Fruit fly (Drosophila melanogaster): Measurements from ENCODE around the gene CG42717.

Gene CG42717

DNA sequence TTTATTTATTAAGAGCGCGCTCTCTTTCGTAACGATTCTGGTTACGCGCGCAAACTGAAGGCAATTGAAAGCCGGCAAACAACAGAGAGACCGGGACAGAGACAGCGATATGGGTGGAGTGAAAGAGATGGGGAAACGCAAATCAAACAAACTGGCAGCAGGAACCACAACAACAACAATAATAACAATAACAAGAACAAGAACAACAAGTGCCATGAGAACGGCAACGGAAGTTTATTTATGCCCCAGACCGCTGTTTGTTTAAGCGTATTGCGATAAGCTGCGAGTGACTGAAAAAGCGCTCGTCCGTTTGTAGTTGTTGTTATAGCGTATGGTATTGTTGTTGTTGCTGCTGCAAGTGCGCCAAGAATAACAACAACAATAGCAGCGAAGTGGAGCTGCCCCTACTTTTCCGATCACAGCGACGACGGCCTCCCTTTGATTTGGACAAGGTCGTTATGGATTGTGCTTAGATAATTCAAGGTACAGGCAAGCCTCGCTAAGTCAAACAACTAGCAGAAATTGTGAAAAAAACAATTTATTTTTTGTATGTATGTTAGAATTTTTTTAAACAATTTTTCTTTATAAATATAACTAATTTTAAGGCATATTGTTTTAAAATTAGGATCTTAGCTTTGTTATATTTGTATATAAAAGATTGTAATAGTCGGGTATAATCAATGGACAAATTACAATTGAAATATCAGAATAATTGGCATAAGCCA lies 6.8 kb downstream of the CG42717 start (continued):
- TF ChIP-seq nom (GFP tag; optimal IDR thresholded peaks at IDR 0.05) (no peak), hb (GFP tag; IDR thresholded peaks at IDR 0.05; ENCODE audit: partially characterized antibody) (no peak), CG13775 (GFP tag; optimal IDR thresholded peaks at IDR 0.05) (peak; percentile 34), MESR4 (GFP tag; optimal IDR thresholded peaks at IDR 0.05) (no peak), dm (GFP tag; optimal IDR thresholded peaks at IDR 0.05) (peak; percentile 45), CG6689 (GFP tag; IDR thresholded peaks at IDR 0.05) (0 out of 2 replicates have a peak, but pooled peaks have one; percentile 14), Scr (GFP tag; IDR thresholded peaks at IDR 0.05; ENCODE audit: partially characterized antibody) (no peak), Nf-YB (GFP tag; optimal IDR thresholded peaks at IDR 0.05) (peak; percentile 43), sima (GFP tag; optimal IDR thresholded peaks at IDR 0.05) (no peak), CG17359 (tag; optimal IDR thresholded peaks at IDR 0.05) (peak; percentile 65), pho (GFP tag; optimal IDR thresholded peaks at IDR 0.05) (peak; percentile 42), maf-S (GFP tag; optimal IDR thresholded peaks at IDR 0.05) (peak; percentile 26), esg (GFP tag; conservative IDR thresholded peaks at IDR 0.05) (no peak), btn (GFP tag; optimal IDR thresholded peaks at IDR 0.05) (peak; percentile 19), Camta (GFP tag; optimal IDR thresholded peaks at IDR 0.05) (peak; percentile 55), dimm (GFP tag; IDR thresholded peaks at IDR 0.05) (no peak), pfk (GFP tag; optimal IDR thresholded peaks at IDR 0.05) (peak; percentile 60), CG17328 (GFP tag; IDR thresholded peaks at IDR 0.05) (peak; percentile 57), sens-2 (GFP tag; IDR thresholded peaks at IDR 0.05) (0 out of 2 replicates have a peak, but pooled peaks have one; percentile 36), CG11093 (GFP tag; IDR thresholded peaks at IDR 0.05) (peak; percentile 37; the same call in 1 of the 3 replicates), cas (GFP tag; IDR thresholded peaks at IDR 0.05) (no peak), CG33213 (GFP tag; optimal IDR thresholded peaks at IDR 0.05) (peak; percentile 70), CG10209 (GFP tag; optimal IDR thresholded peaks at IDR 0.05) (peak; percentile 70), CG7372 (GFP tag; IDR thresholded peaks at IDR 0.05) (no peak), MTF-1 (GFP tag; optimal IDR thresholded peaks at IDR 0.05; ENCODE audit: borderline replicate concordance) (peak; percentile 81), CG8388 (GFP tag; optimal IDR thresholded peaks at IDR 0.05) (no peak), CG5180 (GFP tag; optimal IDR thresholded peaks at IDR 0.05) (peak; percentile 53), fu2 (GFP tag; optimal IDR thresholded peaks at IDR 0.05) (no peak), Hey (tag; optimal IDR thresholded peaks at IDR 0.05) (peak; percentile 80), otp (GFP tag; IDR thresholded peaks at IDR 0.05) (peak; percentile 80; the same call in 1 of the 3 replicates), CG10654 (GFP tag; optimal IDR thresholded peaks at IDR 0.05) (peak; percentile 34), CG4282 (GFP tag; optimal IDR thresholded peaks at IDR 0.05) (peak; percentile 39), H2.0 (GFP tag; IDR thresholded peaks at IDR 0.05) (no peak), aop (GFP tag; IDR thresholded peaks at IDR 0.05) (no peak), CG3163 (GFP tag; optimal IDR thresholded peaks at IDR 0.05) (peak; percentile 72), kni (GFP tag; optimal IDR thresholded peaks at IDR 0.05) (peak; percentile 94), sug (tag; optimal IDR thresholded peaks at IDR 0.05) (peak; percentile 72), CG31441 (GFP tag; IDR thresholded peaks at IDR 0.05) (peak; percentile 48), ara (GFP tag; IDR thresholded peaks at IDR 0.05) (peak; percentile 86), CG7987 (GFP tag; optimal IDR thresholded peaks at IDR 0.05) (peak; percentile 66), grau (tag; optimal IDR thresholded peaks at IDR 0.05) (peak; percentile 89), CG4707 (GFP tag; optimal IDR thresholded peaks at IDR 0.05) (peak; percentile 42), Blimp-1 (GFP tag; optimal IDR thresholded peaks at IDR 0.05) (peak; percentile 61), shn (GFP tag; optimal IDR thresholded peaks at IDR 0.05) (peak; percentile 56), abd-A (tag; optimal IDR thresholded peaks at IDR 0.05) (no peak), Six4 (GFP tag; optimal IDR thresholded peaks at IDR 0.05) (peak; percentile 34), CG10431 (GFP tag; optimal IDR thresholded peaks at IDR 0.05) (peak; percentile 83), Med (GFP tag) (peak; percentile 96)

Measured in whole organism, embryonic.